Worm (Caenorhabditis elegans) whole organism, L3 larva: ENCODE results near the gene C40A11.2.

ENCODE experiments used
- ZK546.5 ChIP-seq: sonication (generic microtip); optimal IDR thresholded peaks from 2 replicates; lab custom pipeline; 2017; ENCODE audit warnings: missing biosample characterization, missing genetic modification characterization
- aly-2 ChIP-seq: fragments of 150-350 bp; optimal IDR thresholded peaks from 2 replicates; lab custom pipeline; 2014; ENCODE audit warnings: missing biosample characterization, missing genetic modification characterization
- ceh-16 ChIP-seq: sonication (generic microtip); optimal IDR thresholded peaks from 2 replicates; lab custom pipeline; 2017; ENCODE audit warnings: missing biosample characterization, missing genetic modification characterization
- ceh-28 ChIP-seq: fragments of 150-350 bp; optimal IDR thresholded peaks from 2 replicates; lab custom pipeline; 2014; ENCODE audit warnings: missing biosample characterization, missing genetic modification reagents, missing genetic modification characterization
- ceh-82 ChIP-seq: fragments of 150-350 bp; optimal IDR thresholded peaks from 2 replicates; lab custom pipeline; 2014; ENCODE audit warnings: missing biosample characterization, missing genetic modification characterization
- daf-12 ChIP-seq: fragments of 150-350 bp; optimal IDR thresholded peaks from 2 replicates; lab custom pipeline; 2014; ENCODE audit warnings: missing biosample characterization, missing genetic modification reagents, missing genetic modification characterization
- egl-27 ChIP-seq: sonication (generic microtip); optimal IDR thresholded peaks from 4 replicates; lab custom pipeline; 2017; ENCODE audit warnings: missing biosample characterization, missing genetic modification reagents, missing genetic modification characterization
- elt-1 ChIP-seq: fragments of 150-350 bp; optimal IDR thresholded peaks from 2 replicates; lab custom pipeline; 2014; ENCODE audit warnings: missing biosample characterization, missing genetic modification characterization
- elt-2 ChIP-seq: sonication (generic microtip); optimal IDR thresholded peaks from 2 replicates; lab custom pipeline; 2016; ENCODE audit warnings: missing genetic modification reagents, mild to moderate bottlenecking, missing genetic modification characterization, missing compliant biosample characterization
- fkh-2 ChIP-seq: fragments of 150-350 bp; optimal IDR thresholded peaks from 2 replicates; lab custom pipeline; 2014; ENCODE audit warnings: missing biosample characterization, missing genetic modification reagents, missing genetic modification characterization
- fos-1 ChIP-seq: fragments of 150-350 bp; optimal IDR thresholded peaks from 2 replicates; lab custom pipeline; 2014; ENCODE audit warnings: missing biosample characterization, missing genetic modification characterization
- hmg-11 ChIP-seq: sonication (generic microtip); optimal IDR thresholded peaks from 2 replicates; lab custom pipeline; 2016; ENCODE audit warnings: missing genetic modification characterization, missing compliant biosample characterization
- jun-1 ChIP-seq: fragments of 150-350 bp; optimal IDR thresholded peaks from 2 replicates; lab custom pipeline; 2014; ENCODE audit warnings: missing biosample characterization, missing genetic modification reagents, missing genetic modification characterization
- lin-15B ChIP-seq: fragments of 150-350 bp; optimal IDR thresholded peaks from 2 replicates; lab custom pipeline; 2014; ENCODE audit warnings: missing biosample characterization, missing genetic modification characterization
- lsy-12 ChIP-seq: sonication (generic microtip); optimal IDR thresholded peaks from 2 replicates; lab custom pipeline; 2016; ENCODE audit warnings: mild to moderate bottlenecking, missing genetic modification characterization, missing compliant biosample characterization
- mdl-1 ChIP-seq: fragments of 150-350 bp; optimal IDR thresholded peaks from 2 replicates; lab custom pipeline; 2014; ENCODE audit warnings: missing biosample characterization, missing genetic modification characterization
- mml-1 ChIP-seq: fragments of 150-350 bp; sonication (generic microtip); optimal IDR thresholded peaks from 3 replicates; lab custom pipeline; 2014; ENCODE audit warnings: missing biosample characterization, missing genetic modification characterization
- nfya-1 ChIP-seq: sonication (generic microtip); optimal IDR thresholded peaks from 2 replicates; lab custom pipeline; 2017; ENCODE audit warnings: missing genetic modification characterization, mild to moderate bottlenecking, missing compliant biosample characterization, antibody characterized with exemption, moderate library complexity; ENCODE audit not compliant: insufficient read depth
- nhr-11 ChIP-seq: fragments of 150-350 bp; optimal IDR thresholded peaks from 2 replicates; lab custom pipeline; 2014; ENCODE audit warnings: missing biosample characterization, missing genetic modification characterization
- nhr-23 ChIP-seq: fragments of 150-350 bp; optimal IDR thresholded peaks from 2 replicates; lab custom pipeline; 2014; ENCODE audit warnings: missing biosample characterization, missing genetic modification reagents, missing genetic modification characterization
- nhr-25 ChIP-seq: sonication (generic microtip); optimal IDR thresholded peaks from 2 replicates; lab custom pipeline; 2017; ENCODE audit warnings: missing biosample characterization, missing genetic modification characterization
- nhr-28 ChIP-seq: fragments of 150-350 bp; optimal IDR thresholded peaks from 2 replicates; lab custom pipeline; 2014; ENCODE audit warnings: missing biosample characterization, missing genetic modification characterization
- nhr-43 ChIP-seq: sonication (generic microtip); optimal IDR thresholded peaks from 2 replicates; lab custom pipeline; 2016; ENCODE audit warnings: mild to moderate bottlenecking, missing genetic modification characterization, missing compliant biosample characterization; ENCODE audit not compliant: poor library complexity, severe bottlenecking
- nhr-67 ChIP-seq: fragments of 150-350 bp; optimal IDR thresholded peaks from 2 replicates; lab custom pipeline; 2014; ENCODE audit warnings: missing biosample characterization, missing genetic modification characterization
- nhr-76 ChIP-seq: fragments of 150-350 bp; sonication (generic microtip); optimal IDR thresholded peaks from 5 replicates; lab custom pipeline; 2014; ENCODE audit warnings: missing biosample characterization, missing genetic modification characterization
- nhr-77 ChIP-seq: fragments of 150-350 bp; optimal IDR thresholded peaks from 2 replicates; lab custom pipeline; 2014; ENCODE audit warnings: missing biosample characterization, missing genetic modification characterization
- snpc-4 ChIP-seq: fragments of 150-350 bp; optimal IDR thresholded peaks from 2 replicates; lab custom pipeline; 2014; ENCODE audit warnings: missing biosample characterization, missing genetic modification characterization
- tbx-2 ChIP-seq: sonication (generic microtip); optimal IDR thresholded peaks from 2 replicates; lab custom pipeline; 2016; ENCODE audit warnings: mild to moderate bottlenecking, missing genetic modification characterization, missing compliant biosample characterization
- unc-39 ChIP-seq: sonication (generic microtip); optimal IDR thresholded peaks from 4 replicates; lab custom pipeline; 2017; ENCODE audit warnings: missing biosample characterization, missing genetic modification characterization
- unc-62 ChIP-seq: fragments of 150-350 bp; sonication (generic microtip); optimal IDR thresholded peaks from 4 replicates; lab custom pipeline; 2014; ENCODE audit warnings: missing biosample characterization, missing genetic modification reagents, missing genetic modification characterization
- zag-1 ChIP-seq: fragments of 150-350 bp; optimal IDR thresholded peaks from 2 replicates; lab custom pipeline; 2014; ENCODE audit warnings: missing biosample characterization, missing genetic modification characterization

Gene C40A11.2

ce11 chrII:2146900-2147375 is at the start of gene C40A11.2:
TSS of gene C40A11.2 (plus strand) at chrII:2146950.
- TF ChIP-seq snpc-4 = no peak
- no peak for TF ChIP-seq egl-27

DNA sequence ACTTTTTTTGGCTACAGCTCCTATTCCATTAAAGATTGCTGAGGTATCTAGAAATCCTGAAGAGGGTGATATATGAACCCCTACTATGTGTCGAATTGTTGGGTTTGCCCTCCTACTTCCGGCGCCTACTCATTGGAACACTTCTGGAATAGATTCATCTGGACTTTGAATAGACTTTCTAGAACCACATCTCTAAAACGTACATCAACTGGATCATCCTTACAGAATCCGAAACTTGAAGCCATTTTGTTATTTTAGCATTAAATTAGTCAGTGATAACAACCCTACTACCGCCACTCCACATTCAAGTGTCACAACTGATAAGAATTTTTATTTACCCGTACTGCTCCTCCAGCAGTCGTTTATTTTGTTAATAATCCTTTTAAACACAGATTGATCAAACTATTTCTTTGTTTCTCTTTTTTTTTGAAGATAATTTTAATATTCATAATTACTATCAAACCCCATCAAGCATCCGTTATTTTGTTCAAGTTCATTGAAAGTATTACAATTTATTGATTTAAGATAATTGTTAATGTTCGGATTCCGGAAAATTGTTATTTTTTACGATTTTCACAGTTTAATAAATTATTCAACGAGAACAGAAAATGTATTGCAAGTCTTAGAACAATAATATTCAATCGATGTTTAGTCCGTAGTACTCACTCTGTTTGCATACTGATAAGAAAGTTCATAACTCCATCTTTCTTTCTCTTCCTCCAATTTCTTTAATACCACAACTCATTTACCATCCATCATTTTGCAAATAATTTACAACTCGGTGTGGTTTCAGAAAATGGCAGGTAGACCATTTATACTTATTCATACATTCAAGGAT is 47.4 kb upstream of the C40A11.2 start, which contains the start of gene math-42:
Gene math-42, plus strand, starts transcription at position 788 of the 838 bp plus-strand sequence.
- TF ChIP-seq jun-1 (tag; lab: Kevin White, UChicago) = no peak
- no peak for TF ChIP-seq ceh-16 (tag; lab: Kevin White, UChicago)
- no peak for TF ChIP-seq elt-1
- TF ChIP-seq elt-2 (tag; lab: Kevin White, UChicago) = peak; percentile 60

DNA sequence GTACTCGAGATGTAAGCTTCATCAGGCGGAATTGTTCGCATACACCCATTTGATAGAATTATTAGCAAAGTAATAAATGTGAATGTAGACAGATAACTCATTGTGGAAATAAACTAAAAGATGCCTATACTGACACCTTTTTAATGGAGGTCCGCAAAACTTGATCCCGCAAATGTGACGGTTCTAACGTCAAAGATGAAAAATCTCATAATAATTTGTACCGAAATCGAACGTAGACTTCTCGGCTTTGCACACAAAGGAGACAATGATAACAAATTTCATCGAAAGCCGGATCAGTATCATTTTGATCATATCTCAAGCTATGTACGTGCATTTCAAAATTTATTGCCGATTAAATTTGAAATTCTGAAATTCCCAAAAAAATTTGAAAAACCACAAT is 38.5 kb upstream of the C40A11.2 start, which contains the start of gene R52.4:
Gene R52.4, minus strand, starts transcription at position 101 of the 400 bp plus-strand sequence.
- no peak for TF ChIP-seq nfya-1
- TF ChIP-seq ceh-28 (tag; lab: Kevin White, UChicago) = no peak
- no peak for TF ChIP-seq nhr-25
- no peak for TF ChIP-seq daf-12 (tag; lab: Kevin White, UChicago)
- no peak for TF ChIP-seq egl-27
- TF ChIP-seq nhr-76 (tag; lab: Kevin White, UChicago) = no peak
- no peak for TF ChIP-seq nhr-11 (tag; lab: Kevin White, UChicago)
- TF ChIP-seq lsy-12 = no peak
- TF ChIP-seq, all 47 proteins: peak for 0

ce11 chrII:2109943-2110342 is 36.8 kb upstream of the C40A11.2 start, which contains the start of gene R52.5:
TSS of gene R52.5 (minus strand) at chrII:2110043.
- TF ChIP-seq hmg-11 (tag; lab: Kevin White, UChicago) = no peak
- TF ChIP-seq ZK546.5 = no peak
- no peak for TF ChIP-seq unc-62
- TF ChIP-seq mdl-1 (tag; lab: Kevin White, UChicago) = no peak
- TF ChIP-seq nhr-43 (tag; lab: Kevin White, UChicago) = no peak
- TF ChIP-seq aly-2 (tag; lab: Kevin White, UChicago) = no peak
- TF ChIP-seq zag-1 = no peak
- TF ChIP-seq nhr-77 (tag; lab: Kevin White, UChicago) = no peak
- no peak for TF ChIP-seq lin-15B
- TF ChIP-seq, all 47 proteins: peak for 0

- no peak for TF ChIP-seq hmg-11 (tag; lab: Kevin White, UChicago)
- no peak for TF ChIP-seq tbx-2 (tag; lab: Kevin White, UChicago)
- no peak for TF ChIP-seq nhr-67
- TF ChIP-seq unc-62 = no peak
- TF ChIP-seq mml-1 = no peak
Measured at ce11 chrII:2112948-2113347, 33.8 kb upstream of the C40A11.2 start, which contains the start of gene R52.6. TSS of gene R52.6 (minus strand) at chrII:2113048.

ce11 chrII:2114488-2114887 is 32.3 kb upstream of the C40A11.2 start:
- TF ChIP-seq elt-2 (tag; lab: Kevin White, UChicago) (no peak), fos-1 (tag; lab: Kevin White, UChicago) (no peak), nhr-23 (tag; lab: Kevin White, UChicago) (no peak), elt-1 (no peak), hmg-11 (tag; lab: Kevin White, UChicago) (no peak), ceh-16 (tag; lab: Kevin White, UChicago) (no peak), tbx-2 (tag; lab: Kevin White, UChicago) (no peak), ceh-82 (tag; lab: Kevin White, UChicago) (no peak), nhr-77 (tag; lab: Kevin White, UChicago) (no peak), fkh-2 (tag; lab: Kevin White, UChicago) (no peak), mdl-1 (tag; lab: Kevin White, UChicago) (no peak), nhr-28 (tag; lab: Kevin White, UChicago) (no peak), unc-39 (tag; lab: Kevin White, UChicago) (no peak)
